Fruit fly (Drosophila melanogaster): ENCODE measurements around the gene eIF4E1.

Gene eIF4E1

dm6 chr3L:9370907-9371365, 31.3 kb downstream of the eIF4E1 start, which contains the start of gene Fdx1 (continued):
- TF ChIP-seq CG13424 (tag; optimal IDR thresholded peaks at IDR 0.05) (peak; percentile 70), ase (GFP tag; IDR thresholded peaks at IDR 0.05) (0 out of 3 replicates have a peak, but pooled peaks have one; percentile 24), lbe (GFP tag; optimal IDR thresholded peaks at IDR 0.05) (peak; percentile 43), CG11695 (GFP tag; IDR thresholded peaks at IDR 0.05) (0 out of 3 replicates have a peak, but pooled peaks have one; percentile 22), schlank (tag; optimal IDR thresholded peaks at IDR 0.05) (no peak), chn (GFP tag; optimal IDR thresholded peaks at IDR 0.05) (no peak), Fer2 (tag; optimal IDR thresholded peaks at IDR 0.05) (no peak), CG5953 (GFP tag; IDR thresholded peaks at IDR 0.05) (no peak), CG18476 (GFP tag; optimal IDR thresholded peaks at IDR 0.05) (peak; percentile 30), Side (GFP tag; optimal IDR thresholded peaks at IDR 0.05) (no peak), CG8944 (GFP tag; optimal IDR thresholded peaks at IDR 0.05) (no peak), Oli (tag; optimal IDR thresholded peaks at IDR 0.05) (no peak), CG31441 (GFP tag; IDR thresholded peaks at IDR 0.05) (peak; percentile 52), CHES-1-like (GFP tag; optimal IDR thresholded peaks at IDR 0.05) (no peak), BEAF-32 (GFP tag; optimal IDR thresholded peaks at IDR 0.05) (peak; percentile 65), hbn (GFP tag; IDR thresholded peaks at IDR 0.05; ENCODE audit: partially characterized antibody) (peak; percentile 59), ssp (GFP tag; IDR thresholded peaks at IDR 0.05) (no peak), knrl (GFP tag; IDR thresholded peaks at IDR 0.05; ENCODE audit: partially characterized antibody) (peak; percentile 53; the same call in 2 of the 3 replicates), Drgx (GFP tag; IDR thresholded peaks at IDR 0.05) (no peak), nerfin-1 (tag; optimal IDR thresholded peaks at IDR 0.05) (no peak), sens-2 (GFP tag; IDR thresholded peaks at IDR 0.05) (no peak), Abd-B (GFP tag; optimal IDR thresholded peaks at IDR 0.05) (no peak), Dip2 (GFP tag; IDR thresholded peaks at IDR 0.05) (no peak), eyg (GFP tag; optimal IDR thresholded peaks at IDR 0.05) (no peak), emc (GFP tag; optimal IDR thresholded peaks at IDR 0.05) (no peak), bowl (GFP tag; IDR thresholded peaks at IDR 0.05) (no peak), CG17361 (GFP tag; IDR thresholded peaks at IDR 0.05) (0 out of 3 replicates have a peak, but pooled peaks have one; percentile 48), Lim3 (GFP tag; IDR thresholded peaks at IDR 0.05) (no peak), zf30C (GFP tag; optimal IDR thresholded peaks at IDR 0.05) (no peak), Doc2 (GFP tag; IDR thresholded peaks at IDR 0.05) (no peak), CG11723 (GFP tag; optimal IDR thresholded peaks at IDR 0.05) (no peak), CG10959 (GFP tag; IDR thresholded peaks at IDR 0.05) (no peak), chm (GFP tag; IDR thresholded peaks at IDR 0.05) (no peak), dmrt99B (tag; optimal IDR thresholded peaks at IDR 0.05) (no peak), Fer3 (tag; optimal IDR thresholded peaks at IDR 0.05) (peak; percentile 51), CG14050 (GFP tag; IDR thresholded peaks at IDR 0.05) (no peak), CG12236 (GFP tag; optimal IDR thresholded peaks at IDR 0.05) (no peak), Bgb (GFP tag; IDR thresholded peaks at IDR 0.05; ENCODE audit: partially characterized antibody) (peak; percentile 33; the same call in 1 of the 2 replicates), gsb-n (tag; optimal IDR thresholded peaks at IDR 0.05) (peak; percentile 19), ftz-f1 (GFP tag; optimal IDR thresholded peaks at IDR 0.05) (no peak), ranshi (GFP tag; IDR thresholded peaks at IDR 0.05) (peak; percentile 37; the same call in 1 of the 2 replicates), Poxn (GFP tag; IDR thresholded peaks at IDR 0.05) (no peak), CG17385 (GFP tag; optimal IDR thresholded peaks at IDR 0.05) (peak; percentile 28), CG10979 (tag; optimal IDR thresholded peaks at IDR 0.05) (peak; percentile 23), Ets97D (GFP tag; optimal IDR thresholded peaks at IDR 0.05) (no peak), Rfx (GFP tag; IDR thresholded peaks at IDR 0.05) (peak; percentile 67), MBD-R2 (GFP tag; IDR thresholded peaks at IDR 0.05) (peak; percentile 70), Ssrp (tag; optimal IDR thresholded peaks at IDR 0.05) (no peak), CG13123 (GFP tag; optimal IDR thresholded peaks at IDR 0.05) (no peak), PHDP (tag; optimal IDR thresholded peaks at IDR 0.05) (peak; percentile 31), mld (GFP tag; IDR thresholded peaks at IDR 0.05; ENCODE audit: partially characterized antibody) (no peak)
